Worm (Caenorhabditis elegans): ENCODE measurements around the gene lin-22.

Gene lin-22

ce11 chrIV:2998597-2999161, 20.9 kb upstream of the lin-22 start:
- peak; percentile 37 for TF ChIP-seq dmd-4 (tag; optimal IDR thresholded peaks at IDR 0.05; ENCODE audit: borderline replicate concordance)
- TF ChIP-seq ceh-48 (tag; optimal IDR thresholded peaks at IDR 0.05) = peak; percentile 57
- peak; percentile 86 for TF ChIP-seq ceh-31 (tag; optimal IDR thresholded peaks at IDR 0.05)
- TF ChIP-seq ceh-34 (tag; optimal IDR thresholded peaks at IDR 0.05) = peak; percentile 76
- TF ChIP-seq che-1 (tag; optimal IDR thresholded peaks at IDR 0.05) = peak; percentile 8
- peak; percentile 63 for TF ChIP-seq tbx-2 (tag; optimal IDR thresholded peaks at IDR 0.05)
- peak; percentile 47 for TF ChIP-seq hlh-6 (tag; optimal IDR thresholded peaks at IDR 0.05)
- TF ChIP-seq pat-9 (tag; optimal IDR thresholded peaks at IDR 0.05) = no peak
- TF ChIP-seq unc-3 (GFP tag; conservative IDR thresholded peaks at IDR 0.05) = 0 out of 2 replicates have a peak, but pooled peaks have one; percentile 11
- TF ChIP-seq unc-3 (tag; optimal IDR thresholded peaks at IDR 0.05) = peak; percentile 43
- TF ChIP-seq elt-2 (tag; optimal IDR thresholded peaks at IDR 0.05) = peak; percentile 5
- TF ChIP-seq C08G9.2 (tag; optimal IDR thresholded peaks at IDR 0.05) = peak; percentile 59
- no peak for TF ChIP-seq hlh-30 (tag; optimal IDR thresholded peaks at IDR 0.05; ENCODE audit: insufficient read depth)
- no peak for TF ChIP-seq fkh-10 (GFP tag; optimal IDR thresholded peaks at IDR 0.05)
- peak; percentile 54 for TF ChIP-seq ceh-18 (tag; optimal IDR thresholded peaks at IDR 0.05)
- peak; percentile 71 for TF ChIP-seq ceh-14 (tag; optimal IDR thresholded peaks at IDR 0.05)
- TF ChIP-seq nfya-1 (tag; optimal IDR thresholded peaks at IDR 0.05) = peak; percentile 43
- TF ChIP-seq ama-1 (optimal IDR thresholded peaks at IDR 0.05) = no peak
- peak; percentile 44 for TF ChIP-seq sdc-2 (tag; optimal IDR thresholded peaks at IDR 0.05)
- TF ChIP-seq pag-3 (tag; optimal IDR thresholded peaks at IDR 0.05; ENCODE audit: borderline replicate concordance) = no peak
- TF ChIP-seq pqm-1 (tag; optimal IDR thresholded peaks at IDR 0.05) = no peak
- peak; percentile 45 for TF ChIP-seq unc-42 (tag; optimal IDR thresholded peaks at IDR 0.05)
- TF ChIP-seq ceh-19 (GFP tag; optimal IDR thresholded peaks at IDR 0.05) = peak; percentile 67
- TF ChIP-seq pros-1 (tag; optimal IDR thresholded peaks at IDR 0.05) = peak; percentile 27
- peak; percentile 40 for TF ChIP-seq syd-9 (tag; optimal IDR thresholded peaks at IDR 0.05)
- peak; percentile 20 for TF ChIP-seq ceh-2 (tag; optimal IDR thresholded peaks at IDR 0.05)
- TF ChIP-seq unc-86 (tag; optimal IDR thresholded peaks at IDR 0.05) = peak; percentile 48
- TF ChIP-seq ref-2 (tag; optimal IDR thresholded peaks at IDR 0.05) = peak; percentile 36

ce11 chrIV:3001500-3001899, 18.0 kb upstream of the lin-22 start:
- TF ChIP-seq fkh-6 (tag; optimal IDR thresholded peaks at IDR 0.05) (no peak), madf-2 (tag; optimal IDR thresholded peaks at IDR 0.05) (no peak), sox-4 (tag; optimal IDR thresholded peaks at IDR 0.05) (no peak), Y22D7AL.16 (tag; optimal IDR thresholded peaks at IDR 0.05) (no peak), ttx-3 (tag; optimal IDR thresholded peaks at IDR 0.05) (no peak), ceh-34 (tag; optimal IDR thresholded peaks at IDR 0.05) (no peak)

ce11 chrIV:3002807-3003206, 16.7 kb upstream of the lin-22 start:
- TF ChIP-seq odd-2 (tag; optimal IDR thresholded peaks at IDR 0.05) (no peak), ceh-9 (tag; optimal IDR thresholded peaks at IDR 0.05) (no peak), nhr-232 (tag; optimal IDR thresholded peaks at IDR 0.05) (no peak), mec-3 (tag; optimal IDR thresholded peaks at IDR 0.05; ENCODE audit: borderline replicate concordance) (no peak), K09A11.1 (tag; optimal IDR thresholded peaks at IDR 0.05; ENCODE audit: insufficient read depth) (no peak), tbx-7 (tag; optimal IDR thresholded peaks at IDR 0.05) (no peak), ceh-14 (tag; optimal IDR thresholded peaks at IDR 0.05) (no peak), hlh-8 (tag; optimal IDR thresholded peaks at IDR 0.05) (no peak), hlh-15 (tag; optimal IDR thresholded peaks at IDR 0.05) (no peak), ceh-30 (tag; optimal IDR thresholded peaks at IDR 0.05) (no peak), elt-4 (tag; optimal IDR thresholded peaks at IDR 0.05) (no peak), hlh-13 (GFP tag; optimal IDR thresholded peaks at IDR 0.05) (no peak), fkh-10 (GFP tag; optimal IDR thresholded peaks at IDR 0.05) (no peak)

All from whole organism, late embryonic.